Fruit fly (Drosophila melanogaster) whole organism, embryonic: ENCODE measurements around the gene Rbp.
A peak's percentile ranks its signal among the peaks of the same experiment; 100 is the strongest.

Experiments
- Ada2b ChIP-seq: fragments of 200-800 bp; sonication (Bioruptor generic); IDR thresholded peaks from 2 replicates; pipeline ENCODE4 v1.3.6; 2022; ENCODE audit warnings: missing biosample characterization, missing genetic modification characterization
- Blimp-1 ChIP-seq: fragments of 200-800 bp; sonication (Bioruptor generic); optimal IDR thresholded peaks from 3 replicates; lab custom pipeline; 2018; ENCODE audit warnings: missing biosample characterization, missing genetic modification characterization, mild to moderate bottlenecking, moderate library complexity, missing genetic modification reagents
- Bteb2 ChIP-seq: fragments of 200-800 bp; sonication (Bioruptor generic); optimal IDR thresholded peaks from 2 replicates; lab custom pipeline; 2016; ENCODE audit warnings: missing biosample characterization, missing genetic modification characterization
- C15 ChIP-seq: fragments of 200-800 bp; sonication (Bioruptor generic); IDR thresholded peaks from 3 replicates; pipeline ENCODE4 v1.3.6; 2022; ENCODE audit warnings: missing biosample characterization, missing genetic modification characterization
- CG10462 ChIP-seq: fragments of 200-800 bp; sonication (Bioruptor generic); optimal IDR thresholded peaks from 2 replicates; lab custom pipeline; 2016; ENCODE audit warnings: missing biosample characterization, missing genetic modification characterization
- CG10543 ChIP-seq: fragments of 200-800 bp; sonication (Bioruptor generic); optimal IDR thresholded peaks from 3 replicates; lab custom pipeline; 2017; ENCODE audit warnings: missing biosample characterization, mild to moderate bottlenecking, missing genetic modification characterization, moderate library complexity
- CG10565 ChIP-seq: fragments of 200-800 bp; sonication (Bioruptor generic); optimal IDR thresholded peaks from 3 replicates; lab custom pipeline; 2016; ENCODE audit warnings: missing biosample characterization, mild to moderate bottlenecking, missing genetic modification characterization
- CG11093 ChIP-seq: fragments of 200-800 bp; sonication (Bioruptor generic); IDR thresholded peaks from 3 replicates; pipeline ENCODE4 v1.3.6; 2022; ENCODE audit warnings: missing biosample characterization, missing genetic modification characterization
- CG12219 ChIP-seq: fragments of 200-800 bp; sonication (Bioruptor generic); optimal IDR thresholded peaks from 3 replicates; lab custom pipeline; 2018; ENCODE audit warnings: missing biosample characterization, mild to moderate bottlenecking, missing genetic modification characterization
- CG13624 ChIP-seq: fragments of 200-800 bp; sonication (Bioruptor generic); optimal IDR thresholded peaks from 2 replicates; lab custom pipeline; 2016; ENCODE audit warnings: missing biosample characterization, missing genetic modification characterization
- CG15269 ChIP-seq: fragments of 200-800 bp; sonication (Bioruptor generic); optimal IDR thresholded peaks from 2 replicates; lab custom pipeline; 2018; ENCODE audit warnings: missing biosample characterization, mild to moderate bottlenecking, missing genetic modification characterization, moderate library complexity
- CG16863 ChIP-seq: fragments of 200-800 bp; sonication (Bioruptor generic); optimal IDR thresholded peaks from 3 replicates; lab custom pipeline; 2016; ENCODE audit warnings: missing biosample characterization, missing genetic modification characterization
- CG1832 ChIP-seq: fragments of 200-800 bp; sonication (Bioruptor generic); optimal IDR thresholded peaks from 2 replicates; lab custom pipeline; 2017; ENCODE audit warnings: missing biosample characterization, mild to moderate bottlenecking, missing genetic modification characterization, inconsistent platforms
- CG2889 ChIP-seq: fragments of 200-800 bp; sonication (Bioruptor generic); IDR thresholded peaks from 3 replicates; pipeline ENCODE4 v1.3.6; 2022; ENCODE audit warnings: missing biosample characterization, missing genetic modification characterization
- CG31224 ChIP-seq: fragments of 200-800 bp; sonication (Bioruptor generic); IDR thresholded peaks from 2 replicates; pipeline ENCODE4 v1.3.6; 2022; ENCODE audit warnings: missing biosample characterization, missing genetic modification characterization
- CG32532 ChIP-seq: fragments of 200-800 bp; sonication (Bioruptor generic); IDR thresholded peaks from 2 replicates; pipeline ENCODE4 v1.3.6; 2022; ENCODE audit warnings: missing biosample characterization, missing genetic modification characterization
- CG4282 ChIP-seq: fragments of 200-800 bp; sonication (Bioruptor generic); optimal IDR thresholded peaks from 2 replicates; lab custom pipeline; 2016; ENCODE audit warnings: missing biosample characterization, missing genetic modification characterization
- CG4854 ChIP-seq: fragments of 200-800 bp; sonication (Bioruptor generic); optimal IDR thresholded peaks from 2 replicates; lab custom pipeline; 2016; ENCODE audit warnings: missing biosample characterization, missing genetic modification characterization, inconsistent platforms
- CG6765 ChIP-seq: fragments of 200-800 bp; sonication (Bioruptor generic); optimal IDR thresholded peaks from 3 replicates; lab custom pipeline; 2017; ENCODE audit warnings: missing biosample characterization, mild to moderate bottlenecking, missing genetic modification characterization
- CG7271 ChIP-seq: fragments of 200-800 bp; sonication (Bioruptor generic); optimal IDR thresholded peaks from 2 replicates; lab custom pipeline; 2018; ENCODE audit warnings: missing biosample characterization, mild to moderate bottlenecking, missing genetic modification characterization, moderate library complexity
- CG7357 ChIP-seq: fragments of 200-800 bp; sonication (Bioruptor generic); IDR thresholded peaks from 3 replicates; pipeline ENCODE4 v1.3.6; 2022; ENCODE audit warnings: missing biosample characterization, missing genetic modification characterization
- CG7556 ChIP-seq: fragments of 200-800 bp; sonication (Bioruptor generic); optimal IDR thresholded peaks from 2 replicates; lab custom pipeline; 2017; ENCODE audit warnings: missing biosample characterization, mild to moderate bottlenecking, missing genetic modification characterization
- CG7839 ChIP-seq: fragments of 200-800 bp; sonication (Bioruptor generic); optimal IDR thresholded peaks from 3 replicates; lab custom pipeline; 2018; ENCODE audit warnings: missing biosample characterization, mild to moderate bottlenecking, missing genetic modification characterization, moderate library complexity
- CG8765 ChIP-seq: fragments of 200-800 bp; sonication (Bioruptor generic); IDR thresholded peaks from 2 replicates; pipeline ENCODE4 v1.3.6; 2022; ENCODE audit warnings: missing biosample characterization, missing genetic modification characterization
- CG9817 ChIP-seq: fragments of 200-800 bp; sonication (Bioruptor generic); optimal IDR thresholded peaks from 2 replicates; lab custom pipeline; 2018; ENCODE audit warnings: missing biosample characterization, mild to moderate bottlenecking, missing genetic modification characterization, moderate library complexity
- D19A ChIP-seq: fragments of 200-800 bp; optimal IDR thresholded peaks from 3 replicates; lab custom pipeline; 2019; ENCODE audit warnings: missing biosample characterization, mild to moderate bottlenecking, missing genetic modification characterization, moderate library complexity
- D19B ChIP-seq: fragments of 200-800 bp; sonication (Bioruptor generic); optimal IDR thresholded peaks from 2 replicates; lab custom pipeline; 2017; ENCODE audit warnings: missing biosample characterization, mild to moderate bottlenecking, missing genetic modification characterization
- Dbx ChIP-seq: fragments of 200-800 bp; sonication (Bioruptor generic); IDR thresholded peaks from 3 replicates; pipeline ENCODE4 v1.3.6; 2022; ENCODE audit warnings: missing biosample characterization, missing genetic modification characterization
- Dfd ChIP-seq, 2 experiments: fragments of >200 bp; optimal IDR thresholded peaks; 2 replicates each; lab custom pipeline; 2017; ENCODE audit warnings: missing biosample characterization in 2 of 2, missing genetic modification characterization in 2 of 2
- Dip2 ChIP-seq: fragments of 200-800 bp; sonication (Bioruptor generic); IDR thresholded peaks from 2 replicates; pipeline ENCODE4 v1.3.6; 2022; ENCODE audit warnings: missing biosample characterization, missing genetic modification characterization
- Eip74EF ChIP-seq, 2 experiments: fragments of 200-800 bp in 1 of 2; fragments of >200 bp in 1 of 2; sonication (Bioruptor generic) in 1 of 2; optimal IDR thresholded peaks; 2 replicates each; lab custom pipeline; 2017 to 2019; ENCODE audit warnings: missing biosample characterization in 2 of 2, missing genetic modification characterization in 2 of 2, mild to moderate bottlenecking in 1 of 2, moderate library complexity in 1 of 2
- Fer2 ChIP-seq: fragments of 200-800 bp; sonication (Bioruptor generic); optimal IDR thresholded peaks from 2 replicates; lab custom pipeline; 2018; ENCODE audit warnings: missing biosample characterization, mild to moderate bottlenecking, missing genetic modification characterization, moderate library complexity
- HLH3B ChIP-seq: fragments of 200-800 bp; sonication (Bioruptor generic); IDR thresholded peaks from 2 replicates; pipeline ENCODE4 v1.3.6; 2022; ENCODE audit warnings: missing biosample characterization, missing genetic modification characterization
- HmgZ ChIP-seq: fragments of 200-800 bp; sonication (Bioruptor generic); optimal IDR thresholded peaks from 2 replicates; lab custom pipeline; 2018; ENCODE audit warnings: missing biosample characterization, mild to moderate bottlenecking, missing genetic modification characterization
- Meics ChIP-seq: fragments of 200-800 bp; sonication (Bioruptor generic); optimal IDR thresholded peaks from 2 replicates; lab custom pipeline; 2017; ENCODE audit warnings: missing biosample characterization, mild to moderate bottlenecking, missing genetic modification characterization
- Neu2 ChIP-seq: fragments of 200-800 bp; sonication (Bioruptor generic); optimal IDR thresholded peaks from 3 replicates; lab custom pipeline; 2016; ENCODE audit warnings: missing biosample characterization, missing genetic modification characterization, borderline replicate concordance
- Oaz ChIP-seq: fragments of 200-800 bp; sonication (Bioruptor generic); IDR thresholded peaks from 2 replicates; pipeline ENCODE4 v1.3.6; 2022; ENCODE audit warnings: missing biosample characterization, missing genetic modification characterization
- Sox100B ChIP-seq: fragments of 200-800 bp; sonication (Bioruptor generic); optimal IDR thresholded peaks from 3 replicates; lab custom pipeline; 2018; ENCODE audit warnings: missing biosample characterization, mild to moderate bottlenecking, missing genetic modification characterization
- aop ChIP-seq: fragments of 200-800 bp; sonication (Bioruptor generic); IDR thresholded peaks from 2 replicates; pipeline ENCODE4 v1.3.6; 2022; ENCODE audit warnings: missing biosample characterization, missing genetic modification characterization
- ash1 ChIP-seq: fragments of 200-800 bp; sonication (Bioruptor generic); optimal IDR thresholded peaks from 2 replicates; lab custom pipeline; 2018; ENCODE audit warnings: missing biosample characterization, mild to moderate bottlenecking, missing genetic modification characterization
- emc ChIP-seq: fragments of 200-800 bp; sonication (Bioruptor generic); optimal IDR thresholded peaks from 2 replicates; lab custom pipeline; 2016; ENCODE audit warnings: missing biosample characterization, missing genetic modification characterization
- gt ChIP-seq: fragments of 200-800 bp; sonication (Bioruptor generic); IDR thresholded peaks from 2 replicates; pipeline ENCODE4 v1.3.6; 2022; ENCODE audit warnings: missing biosample characterization, missing genetic modification characterization
- hbn ChIP-seq: fragments of 200-800 bp; sonication (Bioruptor generic); IDR thresholded peaks from 2 replicates; pipeline ENCODE4 v1.3.6; 2022; ENCODE audit warnings: missing biosample characterization, missing genetic modification characterization; ENCODE audit not compliant: partially characterized antibody
- insv ChIP-seq, 2 experiments: fragments of 200-800 bp; sonication (Bioruptor generic); optimal IDR thresholded peaks; 3 replicates each; lab custom pipeline; 2016 to 2018; ENCODE audit warnings: missing biosample characterization in 2 of 2, missing genetic modification characterization in 2 of 2
- lola ChIP-seq, 3 experiments: fragments of >200 bp in 2 of 3; fragments of 200-800 bp in 1 of 3; sonication (Bioruptor generic) in 1 of 3; optimal IDR thresholded peaks; 2 replicates each; lab custom pipeline; 2017 to 2019; ENCODE audit warnings: missing biosample characterization in 3 of 3, missing genetic modification characterization in 3 of 3, mild to moderate bottlenecking in 1 of 3, moderate library complexity in 1 of 3
- nmo ChIP-seq: fragments of 200-800 bp; sonication (Bioruptor generic); optimal IDR thresholded peaks from 2 replicates; lab custom pipeline; 2018; ENCODE audit warnings: missing biosample characterization, mild to moderate bottlenecking, missing genetic modification characterization, moderate library complexity
- nom ChIP-seq: fragments of 200-800 bp; sonication (Bioruptor generic); optimal IDR thresholded peaks from 2 replicates; lab custom pipeline; 2017; ENCODE audit warnings: missing biosample characterization, missing genetic modification characterization, mild to moderate bottlenecking, moderate library complexity, missing genetic modification reagents
- sens-2 ChIP-seq: fragments of 200-800 bp; sonication (Bioruptor generic); IDR thresholded peaks from 2 replicates; pipeline ENCODE4 v1.3.6; 2022; ENCODE audit warnings: missing biosample characterization, missing genetic modification characterization
- zf30C ChIP-seq: fragments of 200-800 bp; sonication (Bioruptor generic); optimal IDR thresholded peaks from 3 replicates; lab custom pipeline; 2018; ENCODE audit warnings: missing biosample characterization, mild to moderate bottlenecking, missing genetic modification characterization

Rbp gene

DNA sequence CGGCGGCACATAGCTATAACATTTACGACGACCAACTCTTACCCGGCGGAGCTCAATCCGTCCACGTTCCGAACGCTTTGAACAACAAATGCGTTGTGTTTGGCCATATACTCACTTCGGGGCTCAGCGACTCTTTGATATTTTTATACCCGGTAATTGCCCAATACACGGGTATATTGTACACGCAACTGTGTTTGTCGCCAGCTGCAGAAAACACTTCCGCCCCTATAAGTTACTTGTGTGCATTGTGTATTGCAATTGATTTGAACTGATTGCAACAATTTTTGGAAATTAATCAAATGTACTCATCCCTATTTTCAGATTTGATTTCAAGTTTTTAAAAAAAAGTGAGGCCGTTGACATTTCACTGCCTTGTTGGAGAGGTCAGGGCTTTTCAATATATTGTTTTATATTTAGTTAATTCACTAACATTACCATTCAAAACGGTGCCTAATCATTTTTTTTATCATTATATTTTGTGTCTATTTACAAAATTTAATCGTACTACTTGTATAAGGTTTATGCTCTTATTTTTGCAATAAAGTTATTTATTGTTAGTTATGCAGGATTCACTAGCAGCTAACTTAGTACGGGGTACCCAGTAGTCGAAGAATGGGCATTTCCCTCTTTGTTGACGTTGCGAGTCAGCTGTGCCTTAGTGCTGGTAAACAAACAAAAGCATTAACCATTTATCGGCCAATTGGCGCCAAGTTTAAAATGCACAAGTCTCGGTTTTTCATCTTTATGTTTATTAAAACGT is 31.3 kb upstream of the Rbp start, which contains the start of gene Nagk (continued):
- TF ChIP-seq Bteb2 (GFP tag; lab: Kevin White, UChicago) (peak; percentile 50), CG15269 (tag; lab: Kevin White, UChicago) (peak; percentile 60), D19B (GFP tag; lab: Kevin White, UChicago) (peak; percentile 96), CG7839 (tag; lab: Kevin White, UChicago) (peak; percentile 69), Dfd (GFP tag; optimal IDR thresholded peaks at IDR 0.05; lab: Kevin White, UChicago) (no peak), CG4854 (GFP tag; lab: Kevin White, UChicago) (peak; percentile 52), CG7357 (no peak), Dbx (GFP tag; lab: Robert Waterston, UW) (peak; percentile 49; the same call in 1 of the 3 replicates), sens-2 (GFP tag; lab: Robert Waterston, UW) (no peak), D19A (tag; lab: Kevin White, UChicago) (peak; percentile 24), CG4282 (GFP tag; lab: Kevin White, UChicago) (no peak), CG31224 (GFP tag; lab: Robert Waterston, UW) (no peak; the same call in 1 of the 2 replicates), Dip2 (no peak), insv (GFP tag; optimal IDR thresholded peaks at IDR 0.05; lab: Kevin White, UChicago) (no peak), aop (GFP tag; lab: Robert Waterston, UW) (0 out of 2 replicates have a peak, but pooled peaks have one; percentile 24), Fer2 (tag; lab: Kevin White, UChicago) (no peak), ash1 (no peak), CG9817 (tag; lab: Kevin White, UChicago) (peak; percentile 47), CG10543 (GFP tag; lab: Kevin White, UChicago) (peak; percentile 67), Eip74EF (GFP tag; optimal IDR thresholded peaks at IDR 0.05; lab: Kevin White, UChicago) (peak in 1 of 2 experiments; percentile 79), CG32532 (GFP tag; lab: Robert Waterston, UW) (peak; percentile 54), CG8765 (GFP tag; lab: Robert Waterston, UW) (no peak), CG16863 (GFP tag; lab: Kevin White, UChicago) (peak; percentile 60), C15 (no peak), Blimp-1 (peak; percentile 28), hbn (GFP tag; lab: Robert Waterston, UW) (no peak), CG7271 (no peak), emc (GFP tag; lab: Kevin White, UChicago) (peak; percentile 45), CG10565 (GFP tag; lab: Kevin White, UChicago) (no peak), Neu2 (GFP tag; lab: Kevin White, UChicago) (no peak), Sox100B (no peak), CG11093 (GFP tag; lab: Robert Waterston, UW) (no peak), Meics (GFP tag; lab: Kevin White, UChicago) (peak; percentile 81), gt (GFP tag; lab: Robert Waterston, UW) (no peak), zf30C (GFP tag; lab: Kevin White, UChicago) (no peak), CG2889 (GFP tag; lab: Robert Waterston, UW) (no peak), lola (GFP tag; optimal IDR thresholded peaks at IDR 0.05; lab: Kevin White, UChicago) (peak in 1 of 3 experiments; percentile 71), Ada2b (0 out of 2 replicates have a peak, but pooled peaks have one; percentile 9), nom (GFP tag; lab: Kevin White, UChicago) (no peak), HmgZ (peak; percentile 5), CG7556 (GFP tag; lab: Kevin White, UChicago) (peak; percentile 81), nmo (GFP tag; lab: Kevin White, UChicago) (peak; percentile 82), CG1832 (GFP tag; lab: Kevin White, UChicago) (no peak), CG6765 (peak; percentile 59), Oaz (GFP tag; lab: Robert Waterston, UW) (no peak), CG13624 (GFP tag; lab: Kevin White, UChicago) (peak; percentile 67), CG12219 (GFP tag; lab: Kevin White, UChicago) (no peak), HLH3B (GFP tag; lab: Robert Waterston, UW) (peak; percentile 39), CG10462 (GFP tag; lab: Kevin White, UChicago) (no peak)
